Fruit fly (Drosophila melanogaster) whole organism, embryonic: Measurements from ENCODE around the gene CG14613.

Experiments used
- Ada2b ChIP-seq: fragments of 200-800 bp; sonication (Bioruptor generic); IDR thresholded peaks from 2 replicates; pipeline ENCODE4 v1.3.6; 2022; ENCODE audit warnings: missing biosample characterization, missing genetic modification characterization
- CG3407 ChIP-seq: fragments of 200-800 bp; sonication (Bioruptor generic); optimal IDR thresholded peaks from 2 replicates; lab custom pipeline; 2018; ENCODE audit warnings: missing biosample characterization, mild to moderate bottlenecking, missing genetic modification characterization
- Drgx ChIP-seq: fragments of 200-800 bp; sonication (Bioruptor generic); IDR thresholded peaks from 2 replicates; pipeline ENCODE4 v1.3.6; 2022; ENCODE audit warnings: missing biosample characterization, missing genetic modification characterization
- Sry-β ChIP-seq: fragments of 200-800 bp; sonication (Bioruptor generic); optimal IDR thresholded peaks from 2 replicates; lab custom pipeline; 2018; ENCODE audit warnings: missing biosample characterization, mild to moderate bottlenecking, missing genetic modification characterization, moderate library complexity
- emc ChIP-seq: fragments of 200-800 bp; sonication (Bioruptor generic); optimal IDR thresholded peaks from 2 replicates; lab custom pipeline; 2016; ENCODE audit warnings: missing biosample characterization, missing genetic modification characterization
- sisA ChIP-seq: fragments of 200-800 bp; sonication (Bioruptor generic); IDR thresholded peaks from 2 replicates; pipeline ENCODE4 v1.3.6; 2022; ENCODE audit warnings: missing biosample characterization, missing genetic modification characterization
- z ChIP-seq: fragments of 200-800 bp; sonication (Bioruptor generic); IDR thresholded peaks from 3 replicates; pipeline ENCODE4 v1.3.6; 2022; ENCODE audit warnings: missing biosample characterization, missing genetic modification characterization

DNA sequence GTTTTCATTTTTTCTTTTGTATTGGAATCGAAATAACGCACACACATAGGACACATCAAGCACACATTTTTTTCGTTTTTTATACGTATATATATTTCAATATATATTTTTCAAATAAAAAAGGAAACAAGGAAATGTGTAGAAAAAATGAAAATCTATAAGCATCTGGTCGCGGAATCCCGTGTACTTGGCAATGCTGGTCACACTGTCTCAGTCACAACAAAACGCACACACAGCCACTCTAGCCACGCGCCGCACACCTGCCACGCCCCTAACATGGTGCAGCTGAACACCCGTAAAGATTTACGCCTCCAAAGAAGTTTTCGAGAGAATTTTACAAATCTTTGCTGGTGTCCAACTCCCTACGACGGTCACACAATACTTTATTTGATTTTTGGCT is 27.7 kb upstream of the CG14613 start:
- TF ChIP-seq Sry-β (GFP tag; lab: Kevin White, UChicago) (no peak), sisA (GFP tag; lab: Robert Waterston, UW) (no peak), Ada2b (GFP tag; lab: Robert Waterston, UW) (no peak), z (no peak), Drgx (GFP tag; lab: Robert Waterston, UW) (no peak), CG3407 (GFP tag; lab: Kevin White, UChicago) (no peak), emc (no peak)
